Fruit fly (Drosophila melanogaster) whole organism, embryonic: ENCODE data around the gene CG6659.

Source experiments
- Antp ChIP-seq: fragments of 200-800 bp; sonication (Bioruptor generic); optimal IDR thresholded peaks from 3 replicates; lab custom pipeline; 2016; ENCODE audit warnings: missing biosample characterization, missing genetic modification characterization
- Atf-2 ChIP-seq: fragments of 200-800 bp; sonication (Bioruptor generic); optimal IDR thresholded peaks from 2 replicates; lab custom pipeline; 2016; ENCODE audit warnings: missing biosample characterization, missing genetic modification characterization
- C15 ChIP-seq: fragments of 200-800 bp; sonication (Bioruptor generic); IDR thresholded peaks from 3 replicates; pipeline ENCODE4 v1.3.6; 2022; ENCODE audit warnings: missing biosample characterization, missing genetic modification characterization
- CG10366 ChIP-seq: fragments of 200-800 bp; sonication (Bioruptor generic); IDR thresholded peaks from 2 replicates; pipeline ENCODE4 v1.3.6; 2022; ENCODE audit warnings: missing biosample characterization, missing genetic modification characterization
- CG10959 ChIP-seq: fragments of 200-800 bp; sonication (Bioruptor generic); IDR thresholded peaks from 2 replicates; pipeline ENCODE4 v1.3.6; 2022; ENCODE audit warnings: missing biosample characterization, missing genetic modification characterization
- CG14014 ChIP-seq: fragments of 200-800 bp; sonication (Bioruptor generic); IDR thresholded peaks from 2 replicates; pipeline ENCODE4 v1.3.6; 2022; ENCODE audit warnings: missing biosample characterization, missing genetic modification characterization
- CG14965 ChIP-seq: fragments of 200-800 bp; sonication (Bioruptor generic); optimal IDR thresholded peaks from 2 replicates; lab custom pipeline; 2016; ENCODE audit warnings: missing biosample characterization, missing genetic modification characterization, borderline replicate concordance
- CG16779 ChIP-seq: fragments of 200-800 bp; sonication (Bioruptor generic); IDR thresholded peaks from 2 replicates; pipeline ENCODE4 v1.3.6; 2022; ENCODE audit warnings: missing biosample characterization, missing genetic modification characterization
- CG17912 ChIP-seq: fragments of 200-800 bp; sonication (Bioruptor generic); optimal IDR thresholded peaks from 2 replicates; lab custom pipeline; 2018; ENCODE audit warnings: missing biosample characterization, mild to moderate bottlenecking, missing genetic modification characterization
- CG2875 ChIP-seq: fragments of 200-800 bp; sonication (Bioruptor generic); optimal IDR thresholded peaks from 2 replicates; lab custom pipeline; 2017; ENCODE audit warnings: missing biosample characterization, mild to moderate bottlenecking, missing genetic modification characterization, missing genetic modification reagents
- CG30403 ChIP-seq: fragments of 200-800 bp; sonication (Bioruptor generic); optimal IDR thresholded peaks from 3 replicates; lab custom pipeline; 2016; ENCODE audit warnings: missing biosample characterization, missing genetic modification characterization
- CG31388 ChIP-seq: fragments of 200-800 bp; sonication (Bioruptor generic); optimal IDR thresholded peaks from 2 replicates; lab custom pipeline; 2016; ENCODE audit warnings: missing biosample characterization, missing genetic modification characterization
- CG3995 ChIP-seq: fragments of 200-800 bp; sonication (Bioruptor generic); optimal IDR thresholded peaks from 3 replicates; lab custom pipeline; 2016; ENCODE audit warnings: missing biosample characterization, missing genetic modification characterization
- CG9215 ChIP-seq: fragments of 200-800 bp; sonication (Bioruptor generic); IDR thresholded peaks from 2 replicates; pipeline ENCODE4 v1.3.6; 2022; ENCODE audit warnings: missing biosample characterization, missing genetic modification characterization
- H15 ChIP-seq: fragments of 200-800 bp; sonication (Bioruptor generic); IDR thresholded peaks from 3 replicates; pipeline ENCODE4 v1.3.6; 2022; ENCODE audit warnings: missing biosample characterization, missing genetic modification characterization
- HLH3B ChIP-seq: fragments of 200-800 bp; sonication (Bioruptor generic); IDR thresholded peaks from 2 replicates; pipeline ENCODE4 v1.3.6; 2022; ENCODE audit warnings: missing biosample characterization, missing genetic modification characterization
- HLH54F ChIP-seq: fragments of 200-800 bp; sonication (Bioruptor generic); optimal IDR thresholded peaks from 3 replicates; lab custom pipeline; 2016; ENCODE audit warnings: missing biosample characterization, missing genetic modification characterization
- Hmx ChIP-seq: fragments of 200-800 bp; sonication (Bioruptor generic); optimal IDR thresholded peaks from 2 replicates; lab custom pipeline; 2016; ENCODE audit warnings: missing biosample characterization, missing genetic modification characterization
- Hr39 ChIP-seq: fragments of >200 bp; optimal IDR thresholded peaks from 2 replicates; lab custom pipeline; 2017
- MESR4 ChIP-seq: fragments of 200-800 bp; sonication (Bioruptor generic); optimal IDR thresholded peaks from 2 replicates; lab custom pipeline; 2018; ENCODE audit warnings: missing biosample characterization, mild to moderate bottlenecking, missing genetic modification characterization, moderate library complexity
- Neu2 ChIP-seq: fragments of 200-800 bp; sonication (Bioruptor generic); optimal IDR thresholded peaks from 3 replicates; lab custom pipeline; 2016; ENCODE audit warnings: missing biosample characterization, missing genetic modification characterization, borderline replicate concordance
- Optix ChIP-seq: fragments of 200-800 bp; sonication (Bioruptor generic); IDR thresholded peaks from 3 replicates; pipeline ENCODE4 v1.3.6; 2022; ENCODE audit warnings: missing biosample characterization, missing genetic modification characterization
- Ptx1 ChIP-seq: fragments of 200-800 bp; sonication (Bioruptor generic); IDR thresholded peaks from 2 replicates; pipeline ENCODE4 v1.3.6; 2022; ENCODE audit warnings: missing biosample characterization, missing genetic modification characterization
- Scr ChIP-seq: fragments of 200-800 bp; sonication (Bioruptor generic); IDR thresholded peaks from 2 replicates; pipeline ENCODE4 v1.3.6; 2022; ENCODE audit warnings: missing biosample characterization, missing genetic modification characterization; ENCODE audit not compliant: partially characterized antibody
- Tbp ChIP-seq: fragments of >200 bp; optimal IDR thresholded peaks from 2 replicates; lab custom pipeline; 2018; ENCODE audit warnings: missing biosample characterization, missing genetic modification characterization
- Vsx1 ChIP-seq: fragments of 200-800 bp; sonication (Bioruptor generic); optimal IDR thresholded peaks from 2 replicates; lab custom pipeline; 2017; ENCODE audit warnings: missing biosample characterization, mild to moderate bottlenecking, missing genetic modification characterization, missing genetic modification reagents
- ab ChIP-seq: fragments of 200-800 bp; sonication (Bioruptor generic); optimal IDR thresholded peaks from 2 replicates; lab custom pipeline; 2016; ENCODE audit warnings: missing biosample characterization, missing genetic modification characterization
- aop ChIP-seq: fragments of 200-800 bp; sonication (Bioruptor generic); IDR thresholded peaks from 2 replicates; pipeline ENCODE4 v1.3.6; 2022; ENCODE audit warnings: missing biosample characterization, missing genetic modification characterization
- ap ChIP-seq: fragments of 200-800 bp; sonication (Bioruptor generic); IDR thresholded peaks from 2 replicates; pipeline ENCODE4 v1.3.6; 2022; ENCODE audit warnings: missing biosample characterization, missing genetic modification characterization
- btn ChIP-seq: fragments of 200-800 bp; sonication (Bioruptor generic); optimal IDR thresholded peaks from 2 replicates; lab custom pipeline; 2016; ENCODE audit warnings: missing biosample characterization, missing genetic modification characterization
- cg ChIP-seq: fragments of 200-800 bp; sonication (Bioruptor generic); optimal IDR thresholded peaks from 3 replicates; lab custom pipeline; 2019; ENCODE audit warnings: missing biosample characterization, mild to moderate bottlenecking, missing genetic modification characterization, moderate library complexity
- corto ChIP-seq: fragments of 200-800 bp; sonication (Bioruptor generic); optimal IDR thresholded peaks from 2 replicates; lab custom pipeline; 2016; ENCODE audit warnings: missing biosample characterization, mild to moderate bottlenecking, missing genetic modification characterization, moderate library complexity
- danr ChIP-seq: fragments of 200-800 bp; sonication (Bioruptor generic); IDR thresholded peaks from 2 replicates; pipeline ENCODE4 v1.3.6; 2022; ENCODE audit warnings: missing biosample characterization, missing genetic modification characterization
- dmrt11E ChIP-seq: fragments of 200-800 bp; sonication (Bioruptor generic); optimal IDR thresholded peaks from 3 replicates; lab custom pipeline; 2018; ENCODE audit warnings: missing biosample characterization, mild to moderate bottlenecking, missing genetic modification characterization, moderate library complexity
- dmrt99B ChIP-seq: fragments of 200-800 bp; sonication (Bioruptor generic); optimal IDR thresholded peaks from 2 replicates; lab custom pipeline; 2018; ENCODE audit warnings: missing biosample characterization, mild to moderate bottlenecking, missing genetic modification characterization, moderate library complexity
- gro ChIP-seq: fragments of 200-800 bp; sonication (Bioruptor generic); optimal IDR thresholded peaks from 2 replicates; lab custom pipeline; 2016; ENCODE audit warnings: missing biosample characterization, missing genetic modification characterization
- hbn ChIP-seq: fragments of 200-800 bp; sonication (Bioruptor generic); IDR thresholded peaks from 2 replicates; pipeline ENCODE4 v1.3.6; 2022; ENCODE audit warnings: missing biosample characterization, missing genetic modification characterization; ENCODE audit not compliant: partially characterized antibody
- lilli ChIP-seq: fragments of 200-800 bp; sonication (Bioruptor generic); optimal IDR thresholded peaks from 3 replicates; lab custom pipeline; 2016; ENCODE audit warnings: missing biosample characterization, missing genetic modification characterization
- oc ChIP-seq: fragments of 200-800 bp; sonication (Bioruptor generic); optimal IDR thresholded peaks from 2 replicates; lab custom pipeline; 2018; ENCODE audit warnings: missing biosample characterization, mild to moderate bottlenecking, missing genetic modification characterization, moderate library complexity
- pita ChIP-seq: fragments of 200-800 bp; sonication (Bioruptor generic); optimal IDR thresholded peaks from 2 replicates; lab custom pipeline; 2017; ENCODE audit warnings: missing biosample characterization, mild to moderate bottlenecking, missing genetic modification characterization
- pnt ChIP-seq: fragments of 200-800 bp; sonication (Bioruptor generic); optimal IDR thresholded peaks from 3 replicates; lab custom pipeline; 2016; ENCODE audit warnings: missing biosample characterization, missing genetic modification characterization
- pum ChIP-seq: fragments of 200-800 bp; sonication (Bioruptor generic); optimal IDR thresholded peaks from 2 replicates; lab custom pipeline; 2016; ENCODE audit warnings: missing biosample characterization, missing genetic modification characterization
- row ChIP-seq: fragments of 200-800 bp; sonication (Bioruptor generic); IDR thresholded peaks from 3 replicates; pipeline ENCODE4 v1.3.6; 2022; ENCODE audit warnings: missing biosample characterization, missing genetic modification characterization
- run ChIP-seq: fragments of 200-800 bp; sonication (Bioruptor generic); optimal IDR thresholded peaks from 3 replicates; lab custom pipeline; 2018; ENCODE audit warnings: missing biosample characterization, mild to moderate bottlenecking, missing genetic modification characterization
- scrt ChIP-seq: fragments of 200-800 bp; sonication (Bioruptor generic); optimal IDR thresholded peaks from 2 replicates; lab custom pipeline; 2018; ENCODE audit warnings: missing biosample characterization, mild to moderate bottlenecking, missing genetic modification characterization, moderate library complexity
- sd ChIP-seq: fragments of 200-800 bp; sonication (Bioruptor generic); optimal IDR thresholded peaks from 3 replicates; lab custom pipeline; 2018; ENCODE audit warnings: missing biosample characterization, mild to moderate bottlenecking, missing genetic modification characterization, moderate library complexity
- slou ChIP-seq: fragments of 200-800 bp; sonication (Bioruptor generic); optimal IDR thresholded peaks from 3 replicates; lab custom pipeline; 2016; ENCODE audit warnings: missing biosample characterization, missing genetic modification characterization
- trh ChIP-seq: fragments of 200-800 bp; sonication (Bioruptor generic); optimal IDR thresholded peaks from 2 replicates; lab custom pipeline; 2016; ENCODE audit warnings: missing biosample characterization, missing genetic modification characterization
- vfl ChIP-seq: fragments of 200-800 bp; sonication (Bioruptor generic); optimal IDR thresholded peaks from 2 replicates; lab custom pipeline; 2016; ENCODE audit warnings: missing biosample characterization, missing genetic modification characterization
- vnd ChIP-seq: fragments of 200-800 bp; sonication (Bioruptor generic); IDR thresholded peaks from 3 replicates; pipeline ENCODE4 v1.3.6; 2022; ENCODE audit warnings: missing biosample characterization, missing genetic modification characterization; ENCODE audit not compliant: partially characterized antibody
- wek ChIP-seq: fragments of 200-800 bp; sonication (Bioruptor generic); optimal IDR thresholded peaks from 3 replicates; lab custom pipeline; 2018; ENCODE audit warnings: missing biosample characterization, mild to moderate bottlenecking, missing genetic modification characterization, moderate library complexity

CG6659 gene

DNA sequence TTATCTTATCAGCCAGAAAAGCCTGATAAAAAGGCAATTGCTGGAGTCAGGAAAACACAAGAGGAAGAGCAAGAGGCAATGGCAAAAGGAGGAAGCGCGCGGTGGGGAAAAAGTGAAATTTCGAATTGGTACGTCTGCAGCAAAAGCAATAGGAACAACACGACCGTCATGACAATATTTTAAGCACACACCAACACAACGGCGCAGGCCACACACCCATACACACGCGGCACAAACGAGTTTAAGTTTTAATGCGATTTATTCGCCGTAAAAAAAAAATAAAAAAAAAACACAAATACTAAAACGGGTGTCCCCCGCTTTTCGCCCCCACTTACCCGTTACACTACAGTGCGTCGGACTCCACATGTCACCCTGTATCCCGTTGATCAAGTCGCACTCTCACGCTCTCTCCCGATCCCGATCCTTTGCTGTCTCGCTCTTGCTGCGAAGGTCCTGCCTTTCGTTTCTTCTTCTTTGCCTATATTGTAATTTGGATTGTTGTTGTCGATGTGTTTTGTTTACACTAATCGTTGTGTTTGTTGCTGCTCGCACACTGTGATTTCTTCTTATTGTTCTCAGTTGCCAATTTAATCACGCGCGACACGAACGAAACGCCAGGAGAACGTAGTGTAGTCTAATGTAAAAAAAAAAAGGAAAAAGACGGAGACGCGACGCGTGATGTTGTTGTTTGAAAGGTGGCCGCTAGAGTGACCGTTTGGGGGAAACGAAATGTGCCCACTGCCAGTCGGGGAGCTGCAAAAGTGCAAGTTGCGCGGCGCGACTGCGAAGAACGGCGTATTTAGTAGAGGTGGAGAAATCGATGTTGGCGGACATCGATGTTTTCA, 10.0 kb downstream of the CG6659 start, which contains the start of gene Rip11 (continued):
- TF ChIP-seq gro, result peak; percentile 7
- TF ChIP-seq Optix, result no peak
- TF ChIP-seq CG16779 (GFP tag; lab: Robert Waterston, UW), result no peak
- TF ChIP-seq CG31388 (GFP tag; lab: Kevin White, UChicago), result no peak
- TF ChIP-seq MESR4 (GFP tag; lab: Kevin White, UChicago), result peak; percentile 67
- TF ChIP-seq ap (GFP tag; lab: Robert Waterston, UW), result no peak
- TF ChIP-seq slou (GFP tag; lab: Kevin White, UChicago), result no peak
- no peak for TF ChIP-seq CG2875 (GFP tag; lab: Kevin White, UChicago)
- TF ChIP-seq Ptx1 (GFP tag; lab: Robert Waterston, UW), result no peak
- TF ChIP-seq pita (GFP tag; lab: Kevin White, UChicago), result no peak
- TF ChIP-seq CG3995 (GFP tag; lab: Kevin White, UChicago), result no peak
- no peak for TF ChIP-seq C15 (GFP tag; lab: Robert Waterston, UW)
- TF ChIP-seq lilli, result peak; percentile 42
- no peak for TF ChIP-seq pum
- TF ChIP-seq HLH54F, result no peak
- no peak for TF ChIP-seq dmrt11E (tag; lab: Kevin White, UChicago)
- TF ChIP-seq row (GFP tag; lab: Robert Waterston, UW), result peak; percentile 34
- TF ChIP-seq aop (GFP tag; lab: Robert Waterston, UW), result no peak
- TF ChIP-seq CG10366 (GFP tag; lab: Robert Waterston, UW), result peak; percentile 88
- TF ChIP-seq pnt, result no peak
- TF ChIP-seq ab, result no peak
- no peak for TF ChIP-seq sd (tag; lab: Kevin White, UChicago)
- TF ChIP-seq CG17912 (GFP tag; lab: Kevin White, UChicago), result no peak
- TF ChIP-seq CG14965, result no peak
- TF ChIP-seq HLH3B (GFP tag; lab: Robert Waterston, UW), result no peak
- 0 out of 2 replicates have a peak, but pooled peaks have one; percentile 12 for TF ChIP-seq hbn
- TF ChIP-seq CG14014 (GFP tag; lab: Robert Waterston, UW), result peak; percentile 62
- no peak for TF ChIP-seq Neu2
- no peak for TF ChIP-seq Hmx (GFP tag; lab: Kevin White, UChicago)
- TF ChIP-seq CG30403, result peak; percentile 24
- TF ChIP-seq vfl (GFP tag; lab: Kevin White, UChicago), result no peak
- no peak for TF ChIP-seq btn (GFP tag; lab: Kevin White, UChicago)
- TF ChIP-seq cg, result peak; percentile 61
- TF ChIP-seq dmrt99B (tag; lab: Kevin White, UChicago), result no peak
- TF ChIP-seq Antp (GFP tag; lab: Kevin White, UChicago), result no peak
- no peak for TF ChIP-seq Hr39 (lab: Kevin White, UChicago)
- TF ChIP-seq Atf-2 (GFP tag; lab: Kevin White, UChicago), result no peak
- no peak for TF ChIP-seq scrt (GFP tag; lab: Kevin White, UChicago)
- TF ChIP-seq corto (GFP tag; lab: Kevin White, UChicago), result no peak
- no peak for TF ChIP-seq wek (GFP tag; lab: Kevin White, UChicago)
- TF ChIP-seq run (tag; lab: Kevin White, UChicago), result no peak
- TF ChIP-seq H15 (GFP tag; lab: Robert Waterston, UW), result no peak
- no peak for TF ChIP-seq vnd (GFP tag; lab: Robert Waterston, UW)
- TF ChIP-seq Tbp (GFP tag; lab: Kevin White, UChicago), result no peak
- TF ChIP-seq Vsx1 (GFP tag; lab: Kevin White, UChicago), result no peak
- TF ChIP-seq oc (tag; lab: Kevin White, UChicago), result peak; percentile 54
- no peak for TF ChIP-seq danr
- TF ChIP-seq Scr (GFP tag; lab: Robert Waterston, UW), result no peak
- TF ChIP-seq CG9215, result no peak
- TF ChIP-seq trh (GFP tag; lab: Kevin White, UChicago), result no peak
- TF ChIP-seq CG10959 (GFP tag; lab: Robert Waterston, UW), result no peak
